Worm (Caenorhabditis elegans): ENCODE measurements around the gene trpp-12.

DNA sequence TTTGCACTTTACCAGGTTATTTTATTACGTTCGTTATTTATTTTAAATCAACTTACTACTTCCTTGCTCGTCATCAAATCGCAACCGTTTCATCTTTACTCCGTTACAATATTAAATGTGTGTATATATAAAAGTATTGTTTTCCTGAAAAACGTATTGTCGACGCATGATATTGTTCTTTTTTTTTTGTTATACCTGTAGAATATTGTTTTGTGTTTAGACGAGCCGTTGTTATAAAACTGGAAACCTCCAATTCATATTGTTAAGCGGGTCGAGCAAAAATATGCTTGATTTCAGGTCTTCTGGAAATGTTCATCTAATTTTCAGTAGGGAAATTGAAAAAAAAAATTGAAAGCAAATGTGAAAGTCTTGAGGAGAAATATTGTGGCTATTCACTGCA is 29.4 kb downstream of the trpp-12 start, which contains the start of gene gid-2:
- TF ChIP-seq ham-2 (GFP tag; optimal IDR thresholded peaks at IDR 0.05), result no peak
- no peak for TF ChIP-seq lsy-2 (tag; optimal IDR thresholded peaks at IDR 0.05)
- TF ChIP-seq nhr-12 (tag; optimal IDR thresholded peaks at IDR 0.05), result no peak

Measured in whole organism, mixed stage, embryonic.